Fruit fly (Drosophila melanogaster) S2 (cell line): Measurements from ENCODE around the gene CG34409.

Experiments used
- CG8478 ChIP-seq: fragments of >200 bp; optimal IDR thresholded peaks from 2 replicates; lab custom pipeline; 2018
- CTCF ChIP-seq, 2 experiments: fragments of >200 bp; optimal IDR thresholded peaks; 2 replicates each; lab custom pipeline; 2018

The CG34409 gene

dm6 chr3R:9746267-9746666 is at the start of gene CG34409:
Gene CG34409, minus strand, starts transcription at chr3R:9746367.
- TF ChIP-seq CTCF (optimal IDR thresholded peaks at IDR 0.05; lab: Kevin White, UChicago) (no peak), CG8478 (lab: Kevin White, UChicago) (no peak)

DNA sequence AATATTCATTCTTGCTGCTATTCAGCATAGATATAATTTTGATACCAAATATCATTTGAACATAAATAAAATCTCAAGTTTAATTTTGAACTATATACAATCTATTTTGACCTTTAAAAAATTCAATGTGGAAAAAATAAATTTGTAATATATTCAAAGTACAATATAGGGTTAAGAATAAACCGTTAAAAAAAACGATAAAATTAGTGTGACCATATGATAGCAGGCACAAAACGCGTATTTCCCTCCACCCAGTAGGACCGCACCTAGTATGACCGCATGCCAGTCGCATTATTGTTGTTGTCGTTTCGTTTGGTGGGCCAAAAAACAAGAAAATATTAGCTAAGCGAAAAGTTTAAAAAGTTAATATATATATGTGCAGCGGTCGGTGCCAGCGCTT is 46.9 kb upstream of the CG34409 start, which contains the start of gene CG8516:
Gene CG8516, plus strand, starts transcription at position 278 of the 400 bp plus-strand sequence.
- TF ChIP-seq CG8478 (lab: Kevin White, UChicago) (no peak), CTCF (optimal IDR thresholded peaks at IDR 0.05; lab: Kevin White, UChicago) (no peak)

DNA sequence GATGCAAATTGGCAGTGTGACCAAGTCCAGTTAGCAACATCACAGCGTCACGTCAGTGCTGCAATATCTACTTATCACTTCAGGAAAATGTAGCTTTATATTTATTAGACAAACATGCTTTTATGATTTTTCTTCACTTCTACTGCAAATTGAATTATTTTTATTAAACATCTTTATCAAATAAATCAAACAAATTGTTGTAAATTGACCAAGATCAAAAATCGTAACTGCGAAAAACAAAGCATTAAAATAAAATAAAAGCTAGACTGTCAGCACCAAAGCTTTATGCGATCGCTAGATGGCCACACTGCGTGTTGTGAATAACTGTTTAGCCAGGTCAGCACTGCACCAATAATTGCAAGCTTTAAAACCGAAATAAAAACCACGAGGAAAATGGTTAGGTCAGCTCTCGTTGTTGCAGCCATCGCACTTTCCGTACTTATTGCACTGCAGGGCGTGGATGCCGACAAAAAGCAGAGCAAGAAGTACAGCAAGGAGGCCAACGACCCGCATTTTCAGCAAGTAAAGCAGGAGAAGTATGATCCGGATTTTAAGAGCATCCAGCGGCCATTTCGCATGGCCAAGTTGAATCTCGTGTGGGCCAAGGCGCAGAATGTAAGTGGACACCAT is 45.1 kb upstream of the CG34409 start, which contains the start of the genes CG12945 and CG8507:
Gene CG12945, minus strand, starts transcription at position 45 of the 630 bp plus-strand sequence.
Gene CG8507, plus strand, starts transcription at position 307 of the 630 bp plus-strand sequence.
- no peak for TF ChIP-seq CTCF (optimal IDR thresholded peaks at IDR 0.05; lab: Kevin White, UChicago)
- no peak for TF ChIP-seq CG8478 (lab: Kevin White, UChicago)

DNA sequence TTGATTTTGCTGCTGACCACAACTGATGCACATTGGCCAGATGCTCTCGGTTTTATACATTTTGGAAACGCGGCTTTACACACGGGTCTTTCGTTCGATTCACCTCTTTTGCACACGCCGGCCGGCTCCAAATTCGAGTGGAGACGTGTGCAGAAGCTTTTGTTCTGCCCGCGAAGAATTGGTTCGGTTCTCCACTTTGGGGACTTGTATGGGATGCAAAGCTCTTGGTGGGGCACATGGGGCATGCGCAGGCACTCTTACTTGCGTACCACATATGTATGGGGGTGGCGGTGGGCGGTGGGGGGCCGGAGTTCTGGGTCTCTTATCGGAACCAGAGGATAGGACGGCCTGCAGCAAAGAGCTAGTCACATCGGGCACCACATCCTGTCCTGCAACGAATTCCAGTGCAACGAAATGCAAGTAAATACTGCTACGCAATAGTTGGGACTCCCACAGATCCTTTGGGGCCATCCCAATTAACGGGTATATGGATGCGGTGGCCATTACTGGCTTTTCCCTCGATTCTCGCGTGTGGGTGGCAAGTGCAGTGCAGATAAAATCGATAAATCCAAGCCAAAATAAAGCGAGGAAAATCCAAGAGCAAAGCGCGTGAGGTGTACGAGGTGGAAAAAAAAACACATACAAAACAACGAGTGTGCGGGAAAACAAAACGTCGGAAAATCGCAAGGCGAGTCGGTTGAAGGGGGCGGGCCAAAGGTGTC is 38.3 kb upstream of the CG34409 start, which contains the start of the genes MtnA and CG8500:
Gene MtnA, minus strand, starts transcription at position 30 of the 722 bp plus-strand sequence.
Gene CG8500, plus strand, starts transcription at position 313 of the 722 bp plus-strand sequence.
- no peak for TF ChIP-seq CG8478 (lab: Kevin White, UChicago)
- TF ChIP-seq CTCF (optimal IDR thresholded peaks at IDR 0.05; lab: Kevin White, UChicago) = no peak

DNA sequence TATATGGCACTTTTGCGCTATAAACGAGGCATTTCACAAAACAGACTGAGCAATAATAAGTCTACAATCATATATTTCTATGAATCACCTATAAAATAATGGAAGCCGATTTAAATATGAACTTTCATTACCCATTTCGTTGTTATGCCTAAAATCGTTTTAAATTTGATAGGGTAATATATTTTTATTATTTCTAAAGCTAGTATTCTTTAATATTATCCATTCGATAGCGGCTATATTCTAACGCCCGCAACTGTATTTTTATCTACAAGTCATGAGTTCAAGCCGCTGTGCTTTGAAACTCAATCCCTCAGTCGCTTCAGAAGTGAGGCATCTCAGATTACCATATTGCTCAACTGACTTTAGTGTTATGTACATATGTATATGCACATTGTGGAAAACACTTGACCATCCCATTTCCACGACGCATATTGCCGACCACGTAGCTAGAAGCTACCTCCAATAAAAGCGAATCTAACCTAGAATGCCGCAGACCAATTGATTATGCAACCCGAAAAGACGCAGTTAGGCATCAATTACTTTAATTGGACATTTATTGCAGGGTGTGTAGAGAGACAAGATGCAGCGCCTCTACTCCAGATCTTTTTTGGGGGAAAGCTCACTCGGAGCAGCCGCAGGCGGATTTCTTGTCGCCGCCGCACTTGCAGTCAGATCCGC is 37.2 kb upstream of the CG34409 start:
- TF ChIP-seq CG8478 (lab: Kevin White, UChicago) (no peak), CTCF (optimal IDR thresholded peaks at IDR 0.05; lab: Kevin White, UChicago) (no peak)

dm6 chr3R:9779764-9780163 is 33.6 kb upstream of the CG34409 start, which contains the start of gene CG12947:
Gene CG12947, plus strand, starts transcription at chr3R:9780064.
- TF ChIP-seq CG8478 (lab: Kevin White, UChicago) (no peak), CTCF (optimal IDR thresholded peaks at IDR 0.05; lab: Kevin White, UChicago) (no peak)

DNA sequence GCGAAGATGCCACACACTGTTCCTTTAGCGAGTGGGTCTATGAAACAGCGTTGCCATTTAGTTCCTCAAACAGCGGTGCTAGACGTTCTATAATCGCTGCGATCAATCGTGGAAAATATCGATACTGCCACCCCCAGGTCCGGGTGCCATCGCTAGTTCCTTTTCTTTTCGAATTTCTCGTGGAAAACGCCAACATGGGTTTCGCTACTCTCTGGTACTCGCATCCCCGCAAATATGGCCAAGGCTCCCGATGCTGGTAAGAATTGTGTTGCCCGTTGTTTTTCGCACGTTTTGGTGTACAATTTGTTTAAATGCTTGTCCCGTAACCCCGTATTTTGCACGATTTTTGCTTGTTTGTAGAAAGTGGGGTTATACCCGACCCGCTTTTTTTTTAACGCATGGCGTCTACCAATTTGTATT is 31.8 kb upstream of the CG34409 start, which contains the start of gene RpS29:
Gene RpS29, plus strand, starts transcription at position 102 of the 420 bp plus-strand sequence.
- TF ChIP-seq CTCF (optimal IDR thresholded peaks at IDR 0.05; lab: Kevin White, UChicago) (peak; percentile 60 to 70), CG8478 (lab: Kevin White, UChicago) (no peak)

DNA sequence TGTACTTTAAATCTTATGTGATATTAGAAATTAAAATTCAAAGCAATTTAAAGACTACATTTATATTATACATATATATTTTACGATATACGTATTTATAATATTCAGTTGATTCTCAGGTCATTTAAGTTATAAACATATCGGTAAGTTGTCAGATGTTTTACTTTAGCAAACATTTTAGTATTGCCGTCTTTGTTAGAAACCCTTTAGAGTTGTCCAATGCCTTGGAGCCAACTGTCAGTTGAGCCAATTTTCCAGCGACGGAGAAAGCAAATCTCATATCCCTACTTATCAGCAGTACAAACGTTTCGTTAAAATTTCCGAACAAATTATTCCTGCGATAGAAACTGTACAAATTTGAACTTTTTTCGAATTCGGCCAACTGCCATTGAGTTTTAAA is 28.7 kb upstream of the CG34409 start, which contains the start of gene topi:
Gene topi, plus strand, starts transcription at position 301 of the 400 bp plus-strand sequence.
- no peak for TF ChIP-seq CG8478 (lab: Kevin White, UChicago)
- no peak for TF ChIP-seq CTCF (optimal IDR thresholded peaks at IDR 0.05; lab: Kevin White, UChicago)

dm6 chr3R:9774147-9774546 is 28.0 kb upstream of the CG34409 start, which contains the start of gene Whamy:
Gene Whamy, minus strand, starts transcription at chr3R:9774419.
- TF ChIP-seq CG8478 (lab: Kevin White, UChicago) (no peak), CTCF (optimal IDR thresholded peaks at IDR 0.05; lab: Kevin White, UChicago) (no peak)

DNA sequence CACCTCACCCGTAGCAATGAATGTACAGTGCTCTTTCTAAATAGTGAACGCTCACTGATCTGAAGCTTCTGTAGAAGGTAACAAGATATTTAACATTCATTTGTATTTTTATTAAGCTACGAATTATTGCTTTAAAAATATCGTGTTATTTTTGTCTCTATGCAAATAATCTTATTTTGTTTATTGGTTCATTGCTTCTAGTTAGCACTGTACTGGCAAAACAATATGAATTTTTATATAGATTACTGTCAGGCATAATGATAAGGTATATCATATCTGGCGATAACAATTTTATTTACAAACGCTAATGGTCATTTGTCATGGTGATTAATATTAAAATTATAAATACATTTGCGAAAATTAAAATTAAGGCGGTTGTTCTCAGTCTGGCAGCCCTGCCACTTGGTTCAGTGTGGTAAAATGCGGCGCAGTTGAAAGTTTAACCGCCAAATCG is 25.4 kb upstream of the CG34409 start, which contains the start of gene CG9471:
Gene CG9471, minus strand, starts transcription at position 24 of the 454 bp plus-strand sequence.
- TF ChIP-seq CTCF (optimal IDR thresholded peaks at IDR 0.05; lab: Kevin White, UChicago) = no peak
- TF ChIP-seq CG8478 (lab: Kevin White, UChicago) = no peak

DNA sequence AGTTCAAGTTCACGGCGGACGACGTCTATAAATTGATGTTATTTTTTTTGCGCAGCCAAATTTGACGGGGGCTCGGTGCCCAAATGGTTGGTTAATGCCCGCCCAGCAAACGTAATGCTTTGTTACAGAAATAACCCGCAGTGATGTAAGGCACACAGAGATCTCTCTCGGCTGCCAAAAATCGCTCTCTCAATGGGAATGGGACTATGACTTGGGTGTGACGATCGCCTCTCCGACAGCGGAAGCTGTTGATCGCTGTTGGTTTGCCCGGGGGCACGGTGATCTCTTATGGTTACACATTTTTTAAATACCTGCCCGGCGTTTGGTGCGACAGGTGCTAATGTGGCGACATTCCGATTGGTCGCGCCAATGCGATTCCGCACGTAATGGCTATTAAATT is 24.0 kb upstream of the CG34409 start:
- TF ChIP-seq CG8478 (lab: Kevin White, UChicago) = no peak
- no peak for TF ChIP-seq CTCF (optimal IDR thresholded peaks at IDR 0.05; lab: Kevin White, UChicago)

DNA sequence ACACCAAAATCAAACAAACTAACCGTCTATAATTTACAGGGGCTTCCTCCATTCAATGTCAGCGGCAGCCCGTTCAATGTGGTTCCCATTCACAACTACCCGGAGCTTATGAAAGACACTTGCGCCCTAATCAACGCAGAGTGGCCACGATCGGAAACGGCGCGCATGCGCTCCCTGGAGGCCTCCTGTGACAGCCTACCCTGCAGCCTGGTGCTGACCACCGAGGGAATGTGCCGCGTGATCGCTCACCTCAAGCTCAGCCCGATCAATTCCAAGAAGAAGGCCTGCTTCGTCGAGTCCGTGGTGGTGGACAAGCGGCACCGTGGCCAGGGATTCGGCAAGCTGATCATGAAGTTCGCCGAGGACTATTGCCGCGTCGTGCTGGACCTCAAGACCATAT is 22.7 kb upstream of the CG34409 start, which contains the start of gene MED6:
Gene MED6, minus strand, starts transcription at position 101 of the 400 bp plus-strand sequence.
- no peak for TF ChIP-seq CTCF (optimal IDR thresholded peaks at IDR 0.05; lab: Kevin White, UChicago)
- TF ChIP-seq CG8478 (lab: Kevin White, UChicago) = no peak

DNA sequence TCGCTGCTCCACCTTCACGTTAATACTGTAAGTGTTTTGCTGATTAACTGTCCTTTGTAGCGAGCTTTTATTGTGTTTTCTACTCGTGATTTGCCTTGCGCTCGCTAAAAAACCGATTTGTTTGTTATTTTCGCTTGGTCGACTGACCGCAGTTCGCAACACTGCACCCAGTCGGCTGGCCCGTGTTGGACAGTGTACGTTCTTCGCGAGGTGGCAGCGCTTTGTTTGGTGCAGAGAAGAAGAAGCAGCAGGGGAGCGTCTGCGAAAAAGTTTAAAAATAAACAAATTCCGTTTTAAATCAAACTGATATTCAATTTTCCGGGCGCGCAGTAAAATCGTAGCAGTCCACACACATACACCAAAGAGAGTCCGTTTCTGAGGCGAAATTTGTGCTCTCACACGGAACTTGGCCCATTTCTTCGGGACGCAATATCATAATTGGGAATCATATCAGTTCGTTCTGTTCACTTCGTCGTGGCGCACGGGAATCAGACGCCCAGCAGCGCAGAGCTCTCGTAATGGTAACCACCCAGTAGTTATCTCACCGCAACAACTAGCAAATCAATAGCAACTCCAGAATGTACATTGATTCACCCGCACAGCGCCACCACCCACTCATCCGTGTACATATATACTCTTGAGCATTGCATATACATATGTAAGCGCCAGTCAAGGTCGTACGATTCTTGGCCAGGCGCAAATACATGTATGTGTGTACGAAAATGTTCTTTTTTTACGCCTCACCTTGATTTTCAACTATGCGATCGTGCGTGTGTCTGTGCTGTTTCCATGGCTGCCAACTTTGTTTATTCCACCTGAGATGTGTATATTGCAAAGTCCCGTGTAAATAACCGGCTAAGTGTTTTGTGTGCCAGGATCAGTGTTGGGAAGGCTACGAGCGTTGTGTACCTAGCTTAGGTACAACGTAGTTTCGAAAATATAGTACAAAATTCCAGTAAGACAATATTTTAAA is 21.7 kb upstream of the CG34409 start, which contains the start of gene Naa80:
Gene Naa80, plus strand, starts transcription at position 215 of the 973 bp plus-strand sequence.
- TF ChIP-seq CTCF (optimal IDR thresholded peaks at IDR 0.05; lab: Kevin White, UChicago) (peak in 1 of 2 experiments; percentile 16), CG8478 (lab: Kevin White, UChicago) (no peak)
